Worm (Caenorhabditis elegans) whole organism, L4 larva: ENCODE measurements around the gene wrt-4.

Experiments
- F10B5.3 ChIP-seq: sonication (generic microtip); optimal IDR thresholded peaks from 2 replicates; lab custom pipeline; 2016; ENCODE audit warnings: mild to moderate bottlenecking, missing genetic modification characterization, missing compliant biosample characterization
- F26F4.8 ChIP-seq: fragments of 200-800 bp; sonication (Bioruptor generic); conservative IDR thresholded peaks from 2 replicates; pipeline ENCODE4 v1.3.6; 2022; ENCODE audit warnings: missing genetic modification characterization, missing compliant biosample characterization
- Y75B8A.6 ChIP-seq: fragments of 200-800 bp; sonication (Bioruptor generic); IDR thresholded peaks from 2 replicates; pipeline ENCODE4 v1.3.6; 2022; ENCODE audit warnings: missing genetic modification reagents, missing genetic modification characterization, missing compliant biosample characterization
- aha-1 ChIP-seq: fragments of 150-350 bp; peaks from one replicate; lab custom pipeline; 2014; ENCODE audit warnings: missing biosample characterization, missing genetic modification characterization
- ama-1 ChIP-seq: fragments of 150-350 bp; optimal IDR thresholded peaks from 2 replicates; lab custom pipeline; 2014; ENCODE audit warnings: inconsistent platforms, mixed read lengths
- arid-1 ChIP-seq: fragments of 200-800 bp; sonication (Bioruptor generic); conservative IDR thresholded peaks from 2 replicates; pipeline ENCODE4 v1.3.6; 2022; ENCODE audit warnings: missing genetic modification reagents, missing genetic modification characterization, missing compliant biosample characterization
- ceh-62 ChIP-seq: sonication (generic microtip); optimal IDR thresholded peaks from 2 replicates; lab custom pipeline; 2017; ENCODE audit warnings: missing biosample characterization, missing genetic modification characterization
- daf-16 ChIP-seq, 3 experiments: sonication (generic microtip); optimal IDR thresholded peaks; 2 replicates each; lab custom pipeline; 2016 to 2017; ENCODE audit warnings: missing genetic modification characterization in 3 of 3, missing genetic modification reagents in 3 of 3, mild to moderate bottlenecking in 2 of 3, missing compliant biosample characterization in 2 of 3, missing biosample characterization in 1 of 3, moderate library complexity in 1 of 3
- daf-8 ChIP-seq: fragments of 200-800 bp; sonication (Bioruptor generic); IDR thresholded peaks from 2 replicates; pipeline ENCODE4 v1.3.6; 2022; ENCODE audit warnings: missing genetic modification characterization, missing compliant biosample characterization
- dmd-6 ChIP-seq: fragments of 200-800 bp; sonication (Bioruptor generic); IDR thresholded peaks from 2 replicates; pipeline ENCODE4 v1.3.6; 2022; ENCODE audit warnings: missing genetic modification reagents, missing genetic modification characterization, missing compliant biosample characterization
- dve-1 ChIP-seq: sonication (generic microtip); optimal IDR thresholded peaks from 2 replicates; lab custom pipeline; 2017; ENCODE audit warnings: antibody characterized with exemption, mild to moderate bottlenecking, missing genetic modification characterization, missing compliant biosample characterization; ENCODE audit not compliant: insufficient read depth
- gei-8 ChIP-seq: fragments of 200-800 bp; sonication (Bioruptor generic); optimal IDR thresholded peaks from 2 replicates; lab custom pipeline; 2018; ENCODE audit warnings: mild to moderate bottlenecking, missing genetic modification characterization, missing compliant biosample characterization
- hif-1 ChIP-seq, 2 experiments: sonication (generic microtip); optimal IDR thresholded peaks; 2 replicates each; lab custom pipeline; 2016 to 2017; ENCODE audit warnings: missing compliant biosample characterization in 2 of 2, missing genetic modification characterization in 2 of 2, missing genetic modification reagents in 2 of 2, missing genotype in 2 of 2, mild to moderate bottlenecking in 1 of 2
- hlh-11 ChIP-seq: fragments of 200-800 bp; sonication (Bioruptor generic); optimal IDR thresholded peaks from 2 replicates; lab custom pipeline; 2018; ENCODE audit warnings: mild to moderate bottlenecking, missing genetic modification characterization, missing compliant biosample characterization
- hmg-1.1 ChIP-seq: fragments of 200-800 bp; sonication (Bioruptor generic); IDR thresholded peaks from 2 replicates; pipeline ENCODE4 v1.3.6; 2022; ENCODE audit warnings: missing genetic modification reagents, missing genetic modification characterization, missing compliant biosample characterization
- lim-7 ChIP-seq: fragments of 200-800 bp; sonication (Bioruptor generic); IDR thresholded peaks from 2 replicates; pipeline ENCODE4 v1.3.6; 2022; ENCODE audit warnings: missing genetic modification characterization, missing compliant biosample characterization
- lin-1 ChIP-seq: fragments of 200-800 bp; sonication (Bioruptor generic); IDR thresholded peaks from 2 replicates; pipeline ENCODE4 v1.3.6; 2022; ENCODE audit warnings: missing genetic modification reagents, missing genetic modification characterization, missing compliant biosample characterization
- lin-13 ChIP-seq: fragments of 150-350 bp; optimal IDR thresholded peaks from 2 replicates; lab custom pipeline; 2014; ENCODE audit warnings: missing biosample characterization, missing genetic modification reagents, missing genetic modification characterization
- lin-15B ChIP-seq: fragments of 150-350 bp; sonication (generic microtip); optimal IDR thresholded peaks from 3 replicates; lab custom pipeline; 2014; ENCODE audit warnings: missing biosample characterization, missing genetic modification characterization
- lir-3 ChIP-seq: sonication (generic microtip); optimal IDR thresholded peaks from 2 replicates; lab custom pipeline; 2016; ENCODE audit warnings: mild to moderate bottlenecking, missing genetic modification characterization, missing compliant biosample characterization
- lsy-2 ChIP-seq, 2 experiments: fragments of 150-350 bp in 1 of 2; sonication (generic microtip) in 1 of 2; optimal IDR thresholded peaks; 2 replicates each; lab custom pipeline; 2014 to 2017; ENCODE audit warnings: missing biosample characterization in 2 of 2, missing genetic modification characterization in 2 of 2
- madf-5 ChIP-seq, 2 experiments: fragments of 200-800 bp; sonication (Bioruptor generic); IDR thresholded peaks; 2 replicates each; pipeline ENCODE4 v1.3.6; 2022; ENCODE audit warnings: missing compliant biosample characterization in 2 of 2, missing genetic modification characterization in 2 of 2
- mes-2 ChIP-seq: sonication (generic microtip); optimal IDR thresholded peaks from 2 replicates; lab custom pipeline; 2016; ENCODE audit warnings: missing genotype, mild to moderate bottlenecking, missing genetic modification characterization, missing compliant biosample characterization; ENCODE audit not compliant: poor library complexity, severe bottlenecking
- nhr-11 ChIP-seq: fragments of 150-350 bp; optimal IDR thresholded peaks from 2 replicates; lab custom pipeline; 2014; ENCODE audit warnings: missing biosample characterization, missing genetic modification characterization
- nhr-28 ChIP-seq: fragments of 150-350 bp; optimal IDR thresholded peaks from 2 replicates; lab custom pipeline; 2014; ENCODE audit warnings: missing biosample characterization, missing genetic modification characterization
- nhr-41 ChIP-seq: fragments of 200-800 bp; sonication (Bioruptor generic); IDR thresholded peaks from 2 replicates; pipeline ENCODE4 v1.3.6; 2022; ENCODE audit warnings: missing genetic modification reagents, missing genetic modification characterization, missing compliant biosample characterization
- nhr-76 ChIP-seq: fragments of 150-350 bp; optimal IDR thresholded peaks from 2 replicates; lab custom pipeline; 2014; ENCODE audit warnings: missing biosample characterization, missing genetic modification characterization
- nhr-77 ChIP-seq: fragments of 150-350 bp; optimal IDR thresholded peaks from 2 replicates; lab custom pipeline; 2014; ENCODE audit warnings: missing biosample characterization, missing genetic modification characterization
- pqm-1 ChIP-seq: sonication (generic microtip); optimal IDR thresholded peaks from 2 replicates; lab custom pipeline; 2017; ENCODE audit warnings: missing biosample characterization, missing genetic modification characterization
- rbr-2 ChIP-seq: sonication (generic microtip); optimal IDR thresholded peaks from 2 replicates; lab custom pipeline; 2016; ENCODE audit warnings: missing genotype, missing genetic modification characterization, missing compliant biosample characterization
- set-16 ChIP-seq: fragments of 200-800 bp; sonication (Bioruptor generic); IDR thresholded peaks from 2 replicates; pipeline ENCODE4 v1.3.6; 2022; ENCODE audit warnings: missing genetic modification reagents, missing genetic modification characterization, missing compliant biosample characterization
- snpc-4 ChIP-seq: fragments of 150-350 bp; optimal IDR thresholded peaks from 2 replicates; lab custom pipeline; 2014; ENCODE audit warnings: missing biosample characterization, missing genetic modification characterization
- unc-39 ChIP-seq: sonication (generic microtip); optimal IDR thresholded peaks from 2 replicates; lab custom pipeline; 2017; ENCODE audit warnings: missing biosample characterization, missing genetic modification characterization
- unc-62 ChIP-seq, 3 experiments: fragments of 150-350 bp in 1 of 3; sonication (generic microtip); optimal IDR thresholded peaks in 2 of 3; peaks in 1 of 3; 1 replicate in 1 of 3; 2 replicates in 2 of 3; lab custom pipeline; 2014 to 2017; ENCODE audit warnings: missing biosample characterization in 3 of 3, missing genetic modification characterization in 3 of 3, missing genetic modification reagents in 3 of 3, missing genotype in 1 of 3
- ztf-11 ChIP-seq: fragments of 150-350 bp; optimal IDR thresholded peaks from 2 replicates; lab custom pipeline; 2014; ENCODE audit warnings: missing biosample characterization, missing genetic modification characterization

wrt-4 gene

ce11 chrX:15771411-15771810 lies 14.3 kb upstream of the wrt-4 start, which contains the start of gene Y7A5A.1:
Gene Y7A5A.1, minus strand, starts transcription at chrX:15771493.
- TF ChIP-seq ztf-11 (tag; lab: Kevin White, UChicago): no peak
- TF ChIP-seq hlh-11 (tag; lab: Kevin White, UChicago): peak; percentile 20
- no peak for TF ChIP-seq lin-13 (GFP tag; lab: Kevin White, UChicago)
- TF ChIP-seq ceh-62 (tag; lab: Kevin White, UChicago): no peak
- no peak for TF ChIP-seq madf-5 (GFP tag; IDR thresholded peaks at IDR 0.05; lab: Robert Waterston, UW)
- peak; percentile 21 for TF ChIP-seq mes-2 (tag; lab: Kevin White, UChicago)
- no peak for TF ChIP-seq daf-16 (GFP tag; optimal IDR thresholded peaks at IDR 0.05; lab: Kevin White, UChicago)
- peak; percentile 96 for TF ChIP-seq daf-16 (tag; optimal IDR thresholded peaks at IDR 0.05; lab: Kevin White, UChicago)
- no peak for TF ChIP-seq lsy-2 (tag; optimal IDR thresholded peaks at IDR 0.05; lab: Kevin White, UChicago)
- TF ChIP-seq F26F4.8 (GFP tag; lab: Robert Waterston, UW): no peak
- TF ChIP-seq lin-15B (tag; lab: Kevin White, UChicago): no peak
- TF ChIP-seq nhr-28 (tag; lab: Kevin White, UChicago): peak; percentile 43
- no peak for TF ChIP-seq lir-3 (tag; lab: Kevin White, UChicago)
- TF ChIP-seq arid-1 (GFP tag; lab: Robert Waterston, UW): no peak
- no peak for TF ChIP-seq lim-7 (GFP tag; lab: Robert Waterston, UW)
- TF ChIP-seq dmd-6: peak; percentile 51; the same call in 1 of the 2 replicates
- TF ChIP-seq Y75B8A.6 (GFP tag; lab: Robert Waterston, UW): no peak
- TF ChIP-seq hif-1 (tag; optimal IDR thresholded peaks at IDR 0.05; lab: Kevin White, UChicago): no peak
- peak; percentile 26 for TF ChIP-seq aha-1 (tag; lab: Kevin White, UChicago)
- TF ChIP-seq F10B5.3 (tag; lab: Kevin White, UChicago): no peak
- no peak for TF ChIP-seq nhr-76 (tag; lab: Kevin White, UChicago)
- TF ChIP-seq unc-62 (GFP tag; optimal IDR thresholded peaks at IDR 0.05 in 1 of 2; lab: Kevin White, UChicago): peak in 1 of 2 experiments; percentile 55
- TF ChIP-seq unc-62 (tag; optimal IDR thresholded peaks at IDR 0.05; lab: Kevin White, UChicago): no peak
- TF ChIP-seq dve-1: peak; percentile 15
- TF ChIP-seq pqm-1 (tag; lab: Kevin White, UChicago): peak; percentile 61

ce11 chrX:15770787-15771186 lies 13.7 kb upstream of the wrt-4 start:
- TF ChIP-seq F10B5.3 (tag; lab: Kevin White, UChicago) (no peak), lin-1 (GFP tag; lab: Robert Waterston, UW) (no peak), set-16 (peak; percentile 37; the same call in 1 of the 2 replicates), rbr-2 (tag; lab: Kevin White, UChicago) (no peak), gei-8 (GFP tag; lab: Kevin White, UChicago) (no peak), snpc-4 (tag; lab: Kevin White, UChicago) (no peak), nhr-41 (no peak)

- TF ChIP-seq pqm-1 (tag; lab: Kevin White, UChicago) (peak; percentile 49), daf-8 (GFP tag; lab: Robert Waterston, UW) (no peak), nhr-77 (tag; lab: Kevin White, UChicago) (peak; percentile 24), hmg-1.1 (GFP tag; lab: Robert Waterston, UW) (no peak), ztf-11 (tag; lab: Kevin White, UChicago) (no peak), nhr-28 (tag; lab: Kevin White, UChicago) (peak; percentile 14), ama-1 (no peak), lir-3 (tag; lab: Kevin White, UChicago) (no peak), dmd-6 (no peak), dve-1 (peak; percentile 18), nhr-11 (tag; lab: Kevin White, UChicago) (no peak), daf-16 (GFP tag; optimal IDR thresholded peaks at IDR 0.05; lab: Kevin White, UChicago) (no peak), daf-16 (tag; optimal IDR thresholded peaks at IDR 0.05; lab: Kevin White, UChicago) (peak; percentile 59), unc-39 (tag; lab: Kevin White, UChicago) (no peak)
These were observed 13.0 kb upstream of the wrt-4 start for ce11 chrX:15769895-15770559.
